Worm (Caenorhabditis elegans): ENCODE data around the gene piga-1.

Gene piga-1

ce11 chrII:8610085-8610484 lies 51.4 kb downstream of the piga-1 start, which contains the start of gene F28C6.9:
F28C6.9 (minus strand) TSS chrII:8610185.
- TF ChIP-seq mxl-1 (tag; optimal IDR thresholded peaks at IDR 0.05) (no peak), hlh-26 (GFP tag; conservative IDR thresholded peaks at IDR 0.05) (no peak), Y56A3A.18 (GFP tag; IDR thresholded peaks at IDR 0.05) (no peak), madf-6 (GFP tag; IDR thresholded peaks at IDR 0.05) (no peak), hsf-1 (GFP tag; IDR thresholded peaks at IDR 0.05) (no peak)
